Worm (Caenorhabditis elegans): ENCODE measurements around the gene uvs-1.

ce11 chrV:7785117-7785516 is 18.9 kb downstream of the uvs-1 start, which contains the start of gene C26F1.1:
- TF ChIP-seq ztf-11 (tag; optimal IDR thresholded peaks at IDR 0.05) = no peak
- TF ChIP-seq elt-3 (tag; optimal IDR thresholded peaks at IDR 0.05) = no peak
- no peak for TF ChIP-seq nhr-76 (tag; optimal IDR thresholded peaks at IDR 0.05)
- TF ChIP-seq unc-62 (GFP tag; optimal IDR thresholded peaks at IDR 0.05) = no peak
- TF ChIP-seq nhr-28 (tag; optimal IDR thresholded peaks at IDR 0.05) = no peak
- TF ChIP-seq unc-39 (tag; optimal IDR thresholded peaks at IDR 0.05) = no peak
- TF ChIP-seq nhr-12 (tag; optimal IDR thresholded peaks at IDR 0.05) = no peak
- no peak for TF ChIP-seq blmp-1 (tag; optimal IDR thresholded peaks at IDR 0.05)
